Worm (Caenorhabditis elegans): ENCODE data around the gene pxd-1.

pxd-1 gene

ce11 chrIII:3979980-3980631 lies 25.8 kb upstream of the pxd-1 start (continued):
- peak; percentile 69 for TF ChIP-seq lin-40 (tag; optimal IDR thresholded peaks at IDR 0.05)
- peak; percentile 71; the same call in 1 of the 2 replicates for TF ChIP-seq K11D2.4 (GFP tag; IDR thresholded peaks at IDR 0.05)
- no peak for TF ChIP-seq mes-4 (tag; optimal IDR thresholded peaks at IDR 0.05)
- no peak for TF ChIP-seq fkh-3 (tag; optimal IDR thresholded peaks at IDR 0.05)
- no peak for TF ChIP-seq sptf-2 (GFP tag; optimal IDR thresholded peaks at IDR 0.05)
- no peak for TF ChIP-seq nhr-27 (tag; optimal IDR thresholded peaks at IDR 0.05)
- TF ChIP-seq nhr-179 (tag; optimal IDR thresholded peaks at IDR 0.05), result no peak
- TF ChIP-seq sdz-38 (tag; optimal IDR thresholded peaks at IDR 0.05), result no peak
- no peak for TF ChIP-seq hlh-12 (tag; optimal IDR thresholded peaks at IDR 0.05)
- TF ChIP-seq nfya-2 (GFP tag; IDR thresholded peaks at IDR 0.05), result no peak
- TF ChIP-seq somi-1 (GFP tag; optimal IDR thresholded peaks at IDR 0.05), result peak; percentile 3
- TF ChIP-seq zfh-2 (GFP tag; conservative IDR thresholded peaks at IDR 0.05), result peak; percentile 88
- no peak for TF ChIP-seq lag-1 (GFP tag; IDR thresholded peaks at IDR 0.05)
- no peak for TF ChIP-seq egl-18 (GFP tag; IDR thresholded peaks at IDR 0.05)
- TF ChIP-seq Y95B8A.8 (GFP tag; IDR thresholded peaks at IDR 0.05), result no peak
- TF ChIP-seq ceh-40 (GFP tag; IDR thresholded peaks at IDR 0.05), result no peak
- 0 out of 2 replicates have a peak, but pooled peaks have one; percentile 24 for TF ChIP-seq madf-6 (GFP tag; IDR thresholded peaks at IDR 0.05)
- no peak for TF ChIP-seq madf-8 (GFP tag; conservative IDR thresholded peaks at IDR 0.05)
- TF ChIP-seq B0019.2 (GFP tag; conservative IDR thresholded peaks at IDR 0.05), result no peak
- TF ChIP-seq lir-1 (GFP tag; conservative IDR thresholded peaks at IDR 0.05), result no peak
- TF ChIP-seq chd-7 (tag; optimal IDR thresholded peaks at IDR 0.05), result peak; percentile 40
- no peak for TF ChIP-seq let-526 (GFP tag; IDR thresholded peaks at IDR 0.05)
- no peak for TF ChIP-seq bed-2 (GFP tag; IDR thresholded peaks at IDR 0.05)
- peak; percentile 37 for TF ChIP-seq atf-7 (tag; optimal IDR thresholded peaks at IDR 0.05)
- no peak for TF ChIP-seq C17E4.6 (GFP tag; IDR thresholded peaks at IDR 0.05)
- no peak for TF ChIP-seq aptf-3 (GFP tag; IDR thresholded peaks at IDR 0.05)
- TF ChIP-seq unc-62 (GFP tag; optimal IDR thresholded peaks at IDR 0.05), result no peak
- TF ChIP-seq rcor-1 (GFP tag; IDR thresholded peaks at IDR 0.05), result no peak
- TF ChIP-seq tlf-1 (GFP tag; optimal IDR thresholded peaks at IDR 0.05), result no peak
- peak in 1 of 3 experiments; percentile 48 for TF ChIP-seq lin-35 (GFP tag; optimal IDR thresholded peaks at IDR 0.05)
- peak; percentile 54; the same call in 1 of the 2 replicates for TF ChIP-seq B0336.3 (GFP tag; IDR thresholded peaks at IDR 0.05)

ce11 chrIII:3984049-3984484 lies 21.9 kb upstream of the pxd-1 start:
- TF ChIP-seq unc-130 (GFP tag; optimal IDR thresholded peaks at IDR 0.05), result no peak
- no peak for TF ChIP-seq ZK185.1 (tag; optimal IDR thresholded peaks at IDR 0.05; ENCODE audit: poor library complexity, severe bottlenecking)
- no peak for TF ChIP-seq hlh-12 (tag; optimal IDR thresholded peaks at IDR 0.05)
- no peak for TF ChIP-seq nfya-2 (GFP tag; IDR thresholded peaks at IDR 0.05)
- TF ChIP-seq aptf-3 (GFP tag; IDR thresholded peaks at IDR 0.05), result no peak
- TF ChIP-seq T26A5.8 (tag; optimal IDR thresholded peaks at IDR 0.05), result no peak
- TF ChIP-seq Y79H2A.3 (GFP tag; conservative IDR thresholded peaks at IDR 0.05), result no peak
- no peak for TF ChIP-seq ztf-22 (GFP tag; optimal IDR thresholded peaks at IDR 0.05)
- TF ChIP-seq nfya-1 (tag; optimal IDR thresholded peaks at IDR 0.05; ENCODE audit: borderline replicate concordance, insufficient read depth), result no peak
- no peak for TF ChIP-seq let-526 (GFP tag; IDR thresholded peaks at IDR 0.05)
- peak; percentile 46; the same call in 1 of the 2 replicates for TF ChIP-seq dox-1 (GFP tag; IDR thresholded peaks at IDR 0.05)
- TF ChIP-seq efl-1 (GFP tag; optimal IDR thresholded peaks at IDR 0.05), result peak; percentile 65
- TF ChIP-seq F10E7.11 (tag; optimal IDR thresholded peaks at IDR 0.05), result no peak
- no peak for TF ChIP-seq fkh-3 (tag; optimal IDR thresholded peaks at IDR 0.05)
- no peak for TF ChIP-seq lin-40 (tag; optimal IDR thresholded peaks at IDR 0.05)
- no peak for TF ChIP-seq egl-44 (GFP tag; IDR thresholded peaks at IDR 0.05)
- no peak for TF ChIP-seq ekl-4 (GFP tag; IDR thresholded peaks at IDR 0.05)
- TF ChIP-seq bed-1 (GFP tag; IDR thresholded peaks at IDR 0.05), result no peak
- TF ChIP-seq lir-1 (GFP tag; conservative IDR thresholded peaks at IDR 0.05), result no peak
- TF ChIP-seq nhr-120 (GFP tag; IDR thresholded peaks at IDR 0.05), result 0 out of 2 replicates have a peak, but pooled peaks have one; percentile 15
- no peak for TF ChIP-seq F55B11.4 (tag; optimal IDR thresholded peaks at IDR 0.05; ENCODE audit: borderline replicate concordance, insufficient read depth)
- no peak for TF ChIP-seq tbx-9 (tag; optimal IDR thresholded peaks at IDR 0.05; ENCODE audit: borderline replicate concordance)
- TF ChIP-seq lin-54 (GFP tag; optimal IDR thresholded peaks at IDR 0.05), result peak; percentile 2
- no peak for TF ChIP-seq atf-7 (tag; optimal IDR thresholded peaks at IDR 0.05)
- TF ChIP-seq somi-1 (GFP tag; optimal IDR thresholded peaks at IDR 0.05), result no peak
